Worm (Caenorhabditis elegans) whole organism, L2 larva: ENCODE data around the gene Y43F8B.12.

Experiments
- alr-1 ChIP-seq: fragments of 150-350 bp; optimal IDR thresholded peaks from 2 replicates; lab custom pipeline; 2014; ENCODE audit warnings: missing biosample characterization, missing genetic modification characterization
- blmp-1 ChIP-seq: sonication (generic microtip); optimal IDR thresholded peaks from 2 replicates; lab custom pipeline; 2017; ENCODE audit warnings: missing genetic modification characterization, mild to moderate bottlenecking, missing compliant biosample characterization, antibody characterized with exemption, moderate library complexity; ENCODE audit not compliant: insufficient read depth
- lin-13 ChIP-seq: fragments of 150-350 bp; optimal IDR thresholded peaks from 2 replicates; lab custom pipeline; 2014; ENCODE audit warnings: missing biosample characterization, missing genetic modification reagents, missing genetic modification characterization
- nhr-237 ChIP-seq: fragments of 150-350 bp; optimal IDR thresholded peaks from 2 replicates; lab custom pipeline; 2014; ENCODE audit warnings: missing biosample characterization, missing genetic modification characterization
- nhr-77 ChIP-seq: fragments of 150-350 bp; optimal IDR thresholded peaks from 2 replicates; lab custom pipeline; 2014; ENCODE audit warnings: missing biosample characterization, missing genetic modification characterization

DNA sequence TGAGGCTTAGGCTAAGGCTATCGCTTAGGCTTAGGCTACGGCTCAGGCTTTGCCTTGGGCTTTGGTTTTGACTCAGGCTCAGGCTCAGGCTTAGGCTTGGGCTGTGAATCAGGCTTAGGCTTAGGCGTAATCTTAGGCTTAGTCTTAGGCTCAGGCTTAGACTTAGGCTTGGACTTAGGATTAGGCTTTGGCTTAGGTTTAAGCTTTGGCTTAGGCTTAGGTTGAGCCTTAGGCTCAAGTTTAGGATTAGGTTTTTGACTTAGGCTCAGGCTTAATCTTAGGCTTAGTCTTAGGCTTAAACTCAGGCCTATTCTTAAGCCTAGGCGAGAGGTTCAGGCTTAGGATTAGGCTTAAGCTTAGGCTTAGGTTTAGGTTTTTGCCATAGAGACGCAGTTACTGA, 42.2 kb downstream of the Y43F8B.12 start:
- no peak for TF ChIP-seq blmp-1
- no peak for TF ChIP-seq nhr-237 (tag; lab: Kevin White, UChicago)
- TF ChIP-seq nhr-77 (tag; lab: Kevin White, UChicago), result no peak
- no peak for TF ChIP-seq alr-1 (tag; lab: Kevin White, UChicago)
- TF ChIP-seq lin-13, result no peak
